Worm (Caenorhabditis elegans) whole organism, young adult: ENCODE measurements around the gene T13C5.7.
A peak's percentile ranks its signal among the peaks of the same experiment; 100 is the strongest.

ENCODE experiments used
- B0019.2 ChIP-seq: fragments of 200-800 bp; sonication (Bioruptor generic); conservative IDR thresholded peaks from 2 replicates; pipeline ENCODE4 v1.3.6; 2022; ENCODE audit warnings: missing genetic modification reagents, missing genetic modification characterization, missing compliant biosample characterization
- B0035.1 ChIP-seq: sonication (generic microtip); optimal IDR thresholded peaks from 2 replicates; lab custom pipeline; 2016; ENCODE audit warnings: missing genetic modification characterization, mild to moderate bottlenecking, missing compliant biosample characterization, missing genotype, missing genetic modification reagents
- F49E8.2 ChIP-seq: sonication (generic microtip); optimal IDR thresholded peaks from 3 replicates; lab custom pipeline; 2017; ENCODE audit warnings: missing genetic modification characterization, mild to moderate bottlenecking, missing compliant biosample characterization, antibody characterized with exemption, moderate library complexity; ENCODE audit not compliant: insufficient read depth
- F52B5.7 ChIP-seq: sonication (generic microtip); optimal IDR thresholded peaks from 2 replicates; lab custom pipeline; 2016; ENCODE audit warnings: mild to moderate bottlenecking, missing genetic modification characterization, missing compliant biosample characterization
- Y53F4B.3 ChIP-seq: fragments of 200-800 bp; sonication (Bioruptor generic); IDR thresholded peaks from 2 replicates; pipeline ENCODE4 v1.3.6; 2022; ENCODE audit warnings: missing genetic modification reagents, missing genetic modification characterization, missing compliant biosample characterization
- Y56A3A.18 ChIP-seq: fragments of 200-800 bp; sonication (Bioruptor generic); IDR thresholded peaks from 2 replicates; pipeline ENCODE4 v1.3.6; 2022; ENCODE audit warnings: missing genetic modification reagents, missing genetic modification characterization, missing compliant biosample characterization
- Y79H2A.3 ChIP-seq: fragments of 200-800 bp; sonication (Bioruptor generic); conservative IDR thresholded peaks from 2 replicates; pipeline ENCODE4 v1.3.6; 2022; ENCODE audit warnings: missing genetic modification reagents, missing genetic modification characterization, missing compliant biosample characterization
- aptf-2 ChIP-seq: fragments of 200-800 bp; sonication (Bioruptor generic); conservative IDR thresholded peaks from 2 replicates; pipeline ENCODE4 v1.3.6; 2022; ENCODE audit warnings: missing genetic modification reagents, missing genetic modification characterization, missing compliant biosample characterization
- aptf-3 ChIP-seq: fragments of 200-800 bp; sonication (Bioruptor generic); IDR thresholded peaks from 2 replicates; pipeline ENCODE4 v1.3.6; 2022; ENCODE audit warnings: missing genetic modification characterization, missing compliant biosample characterization
- atf-7 ChIP-seq: sonication (generic microtip); optimal IDR thresholded peaks from 2 replicates; lab custom pipeline; 2017; ENCODE audit warnings: mild to moderate bottlenecking, missing genetic modification characterization, missing compliant biosample characterization
- attf-6 ChIP-seq: fragments of 200-800 bp; sonication (Bioruptor generic); IDR thresholded peaks from 2 replicates; pipeline ENCODE4 v1.3.6; 2022; ENCODE audit warnings: missing genetic modification reagents, missing genetic modification characterization, missing compliant biosample characterization
- ceh-27 ChIP-seq: fragments of 200-800 bp; sonication (Bioruptor generic); optimal IDR thresholded peaks from 2 replicates; lab custom pipeline; 2018; ENCODE audit warnings: mild to moderate bottlenecking, missing genetic modification characterization, moderate library complexity, missing compliant biosample characterization
- ceh-79 ChIP-seq: sonication (generic microtip); optimal IDR thresholded peaks from 2 replicates; lab custom pipeline; 2017; ENCODE audit warnings: mild to moderate bottlenecking, missing genetic modification characterization, missing compliant biosample characterization
- chd-7 ChIP-seq: sonication (generic microtip); optimal IDR thresholded peaks from 2 replicates; lab custom pipeline; 2016; ENCODE audit warnings: mild to moderate bottlenecking, missing genetic modification characterization, moderate library complexity, missing compliant biosample characterization
- die-1 ChIP-seq: sonication (generic microtip); optimal IDR thresholded peaks from 2 replicates; lab custom pipeline; 2016; ENCODE audit warnings: missing genotype, mild to moderate bottlenecking, missing genetic modification characterization, missing compliant biosample characterization
- efl-1 ChIP-seq: fragments of 150-350 bp; optimal IDR thresholded peaks from 2 replicates; lab custom pipeline; 2014; ENCODE audit warnings: missing biosample characterization, missing genetic modification reagents, missing genetic modification characterization
- egrh-3 ChIP-seq: fragments of 200-800 bp; sonication (Bioruptor generic); IDR thresholded peaks from 2 replicates; pipeline ENCODE4 v1.3.6; 2022; ENCODE audit warnings: missing genetic modification reagents, missing genetic modification characterization, missing compliant biosample characterization
- ekl-4 ChIP-seq: fragments of 200-800 bp; sonication (Bioruptor generic); IDR thresholded peaks from 2 replicates; pipeline ENCODE4 v1.3.6; 2022; ENCODE audit warnings: missing genetic modification reagents, missing genetic modification characterization, missing compliant biosample characterization
- ets-4 ChIP-seq: fragments of 200-800 bp; sonication (Bioruptor generic); optimal IDR thresholded peaks from 2 replicates; lab custom pipeline; 2018; ENCODE audit warnings: mild to moderate bottlenecking, missing genetic modification characterization, missing compliant biosample characterization
- fkh-3 ChIP-seq: sonication (generic microtip); optimal IDR thresholded peaks from 2 replicates; lab custom pipeline; 2016; ENCODE audit warnings: mild to moderate bottlenecking, missing genetic modification characterization, missing compliant biosample characterization
- hrde-1 ChIP-seq: sonication (generic microtip); optimal IDR thresholded peaks from 2 replicates; lab custom pipeline; 2016; ENCODE audit warnings: missing genetic modification characterization, mild to moderate bottlenecking, missing compliant biosample characterization, moderate library complexity, missing genotype, missing genetic modification reagents, borderline replicate concordance
- lag-1 ChIP-seq: fragments of 200-800 bp; sonication (Bioruptor generic); IDR thresholded peaks from 2 replicates; pipeline ENCODE4 v1.3.6; 2022; ENCODE audit warnings: missing genetic modification reagents, missing genetic modification characterization, missing compliant biosample characterization
- let-526 ChIP-seq: fragments of 200-800 bp; sonication (Bioruptor generic); IDR thresholded peaks from 2 replicates; pipeline ENCODE4 v1.3.6; 2022; ENCODE audit warnings: missing genetic modification reagents, missing genetic modification characterization, missing compliant biosample characterization
- madf-3 ChIP-seq: fragments of 200-800 bp; sonication (Bioruptor generic); IDR thresholded peaks from 2 replicates; pipeline ENCODE4 v1.3.6; 2022; ENCODE audit warnings: missing genetic modification reagents, missing genetic modification characterization, missing compliant biosample characterization
- mxl-1 ChIP-seq: sonication (generic microtip); optimal IDR thresholded peaks from 2 replicates; lab custom pipeline; 2016; ENCODE audit warnings: missing genetic modification characterization, missing compliant biosample characterization
- nfyb-1 ChIP-seq: fragments of 200-800 bp; sonication (Bioruptor generic); IDR thresholded peaks from 2 replicates; pipeline ENCODE4 v1.3.6; 2022; ENCODE audit warnings: missing genetic modification reagents, missing genetic modification characterization, missing compliant biosample characterization
- pha-4 ChIP-seq: fragments of 150-350 bp; sonication (generic microtip); optimal IDR thresholded peaks from 2 replicates; lab custom pipeline; 2014; ENCODE audit warnings: missing biosample characterization, missing genetic modification reagents, missing genetic modification characterization
- rcor-1 ChIP-seq: fragments of 200-800 bp; sonication (Bioruptor generic); IDR thresholded peaks from 2 replicates; pipeline ENCODE4 v1.3.6; 2022; ENCODE audit warnings: missing genetic modification reagents, missing genetic modification characterization, missing compliant biosample characterization
- repo-1 ChIP-seq: sonication (generic microtip); optimal IDR thresholded peaks from 2 replicates; lab custom pipeline; 2017; ENCODE audit warnings: mild to moderate bottlenecking, missing genetic modification characterization, missing compliant biosample characterization
- sdz-38 ChIP-seq: sonication (generic microtip); optimal IDR thresholded peaks from 2 replicates; lab custom pipeline; 2016; ENCODE audit warnings: missing genotype, missing genetic modification characterization, missing compliant biosample characterization
- snpc-1.1 ChIP-seq: sonication (generic microtip); optimal IDR thresholded peaks from 2 replicates; lab custom pipeline; 2017; ENCODE audit warnings: missing genetic modification characterization, mild to moderate bottlenecking, missing compliant biosample characterization, antibody characterized with exemption, moderate library complexity, missing genotype, missing genetic modification reagents; ENCODE audit not compliant: insufficient read depth
- snpc-4 ChIP-seq, 5 experiments: fragments of 150-350 bp in 1 of 5; sonication (generic microtip) in 4 of 5; optimal IDR thresholded peaks; 2 replicates each; lab custom pipeline; 2014 to 2018; ENCODE audit warnings: missing genetic modification characterization in 5 of 5, missing biosample characterization in 3 of 5, antibody characterized with exemption in 2 of 5, mild to moderate bottlenecking in 2 of 5, missing compliant biosample characterization in 2 of 5, missing genotype in 2 of 5, moderate library complexity in 2 of 5, missing genetic modification reagents in 1 of 5
- tbp1 ChIP-seq: fragments of 200-800 bp; sonication (Bioruptor generic); optimal IDR thresholded peaks from 2 replicates; lab custom pipeline; 2018; ENCODE audit warnings: mild to moderate bottlenecking, missing genetic modification characterization, missing compliant biosample characterization
- zfh-2 ChIP-seq: fragments of 200-800 bp; sonication (Bioruptor generic); conservative IDR thresholded peaks from 2 replicates; pipeline ENCODE4 v1.3.6; 2022; ENCODE audit warnings: missing genetic modification reagents, missing genetic modification characterization, missing compliant biosample characterization
- ztf-18 ChIP-seq: sonication (generic microtip); optimal IDR thresholded peaks from 2 replicates; lab custom pipeline; 2016; ENCODE audit warnings: missing genotype, mild to moderate bottlenecking, missing genetic modification characterization, missing compliant biosample characterization

Gene T13C5.7

DNA sequence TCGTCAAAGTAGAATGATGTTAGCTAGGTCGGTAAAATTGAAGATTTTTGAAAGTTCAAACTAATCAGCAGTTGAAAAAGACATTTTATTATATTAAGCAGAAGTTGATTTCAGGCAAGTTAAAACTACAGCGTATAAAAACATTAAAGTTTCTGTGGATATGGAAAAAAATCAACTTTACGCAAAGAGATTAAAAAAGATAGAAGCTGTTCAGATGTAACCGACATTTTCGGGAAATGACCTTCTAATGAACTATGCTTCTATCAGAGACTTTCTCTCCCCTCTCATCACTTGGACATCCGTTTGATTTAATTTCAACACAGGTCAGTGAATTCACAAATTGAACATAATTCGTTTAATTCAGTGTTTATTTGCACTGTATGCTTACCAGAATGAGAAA is at the start of gene T13C5.7:
T13C5.7 (plus strand) TSS at position 301 of the 400 bp plus-strand sequence.
- TF ChIP-seq F49E8.2 (tag; lab: Kevin White, UChicago) (no peak), nfyb-1 (no peak), fkh-3 (no peak), chd-7 (tag; lab: Kevin White, UChicago) (no peak), rcor-1 (GFP tag; lab: Robert Waterston, UW) (no peak), let-526 (GFP tag; lab: Robert Waterston, UW) (no peak), Y56A3A.18 (GFP tag; lab: Robert Waterston, UW) (no peak), pha-4 (tag; lab: Kevin White, UChicago) (no peak), B0035.1 (tag; lab: Kevin White, UChicago) (no peak), ets-4 (no peak), lag-1 (GFP tag; lab: Robert Waterston, UW) (no peak), ztf-18 (no peak), ceh-79 (tag; lab: Kevin White, UChicago) (no peak), mxl-1 (tag; lab: Kevin White, UChicago) (no peak), repo-1 (tag; lab: Kevin White, UChicago) (no peak), aptf-2 (GFP tag; lab: Robert Waterston, UW) (no peak), egrh-3 (GFP tag; lab: Robert Waterston, UW) (no peak), attf-6 (no peak)
- TF ChIP-seq, all 124 proteins: peak for 0

DNA sequence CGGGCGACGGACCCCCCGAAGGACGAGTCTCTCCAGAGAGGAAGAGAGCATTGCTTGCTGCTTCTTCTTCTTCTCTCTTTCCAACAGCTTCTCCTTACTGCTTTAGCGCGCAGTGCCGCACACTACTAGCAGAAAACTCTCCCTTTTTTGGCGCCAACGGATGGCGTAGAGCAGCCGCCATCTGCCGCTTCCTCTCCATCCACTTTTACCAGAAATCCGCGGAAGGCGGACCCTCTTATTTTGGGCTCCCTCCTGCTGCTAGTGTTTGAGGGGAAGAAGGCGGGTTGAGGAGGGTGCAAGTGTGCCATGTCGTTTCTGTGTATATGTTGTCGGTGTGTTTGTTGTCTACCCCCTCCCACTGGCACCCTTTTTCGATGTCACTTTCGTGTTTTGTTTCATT is 46.0 kb upstream of the T13C5.7 start:
- TF ChIP-seq fkh-3 (no peak), die-1 (no peak), madf-3 (GFP tag; lab: Robert Waterston, UW) (0 out of 2 replicates have a peak, but pooled peaks have one; percentile 35), sdz-38 (tag; lab: Kevin White, UChicago) (no peak), snpc-4 (GFP tag; optimal IDR thresholded peaks at IDR 0.05; lab: Kevin White, UChicago) (no peak), snpc-4 (tag; optimal IDR thresholded peaks at IDR 0.05; lab: Kevin White, UChicago) (no peak), egrh-3 (GFP tag; lab: Robert Waterston, UW) (peak; percentile 47), tbp1 (GFP tag; lab: Kevin White, UChicago) (no peak), Y79H2A.3 (GFP tag; lab: Robert Waterston, UW) (no peak), B0019.2 (GFP tag; lab: Robert Waterston, UW) (no peak), Y53F4B.3 (no peak), F52B5.7 (tag; lab: Kevin White, UChicago) (no peak), ceh-27 (GFP tag; lab: Kevin White, UChicago) (no peak), efl-1 (GFP tag; lab: Kevin White, UChicago) (no peak), zfh-2 (peak; percentile 92), pha-4 (tag; lab: Kevin White, UChicago) (no peak), hrde-1 (tag; lab: Kevin White, UChicago) (no peak), aptf-3 (GFP tag; lab: Robert Waterston, UW) (no peak), ekl-4 (GFP tag; lab: Robert Waterston, UW) (no peak)

DNA sequence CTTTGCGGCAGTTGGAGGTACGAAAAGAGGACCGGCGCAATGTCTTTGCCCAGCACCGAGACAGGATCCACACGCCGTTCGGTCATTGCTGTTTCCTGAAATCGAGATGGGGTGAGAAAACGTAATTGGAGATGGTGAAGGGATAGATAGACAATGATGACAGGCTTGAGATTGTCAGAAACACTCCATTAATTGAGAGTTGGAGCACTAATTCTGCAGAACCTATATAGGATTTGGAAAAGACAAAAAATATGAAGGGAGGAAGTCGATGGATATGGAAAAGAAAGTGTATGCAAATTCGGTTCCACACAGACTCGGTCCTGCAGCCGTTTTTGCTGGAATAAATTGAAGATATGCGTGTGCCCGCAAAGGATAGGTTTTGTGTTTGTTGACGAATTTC is 42.1 kb upstream of the T13C5.7 start, which contains the start of gene Y72A10A.1:
Y72A10A.1 (minus strand) TSS at position 101 of the 400 bp plus-strand sequence.
- TF ChIP-seq snpc-1.1 (tag; lab: Kevin White, UChicago), result no peak
- TF ChIP-seq ztf-18, result no peak
- TF ChIP-seq atf-7 (tag; lab: Kevin White, UChicago), result no peak
